Worm (Caenorhabditis elegans): ENCODE measurements around the gene uda-1.

ce11 chrV:10037040-10037439 lies 32.5 kb downstream of the uda-1 start, which contains the start of gene F57A8.1:
- no peak for TF ChIP-seq nhr-11 (tag; optimal IDR thresholded peaks at IDR 0.05)
- TF ChIP-seq hlh-30 (tag; optimal IDR thresholded peaks at IDR 0.05; ENCODE audit: insufficient read depth): no peak
- TF ChIP-seq pha-4 (tag; optimal IDR thresholded peaks at IDR 0.05): no peak
- no peak for TF ChIP-seq pros-1 (tag; optimal IDR thresholded peaks at IDR 0.05)
- no peak for TF ChIP-seq ceh-31 (tag; optimal IDR thresholded peaks at IDR 0.05)
- TF ChIP-seq dmd-4 (tag; optimal IDR thresholded peaks at IDR 0.05; ENCODE audit: borderline replicate concordance): no peak
- no peak for TF ChIP-seq ceh-9 (tag; optimal IDR thresholded peaks at IDR 0.05)
- no peak for TF ChIP-seq unc-42 (tag; optimal IDR thresholded peaks at IDR 0.05)
- TF ChIP-seq lin-11 (tag; optimal IDR thresholded peaks at IDR 0.05): no peak

Measured in whole organism, late embryonic.